Fruit fly (Drosophila melanogaster) whole organism, embryonic: ENCODE data around the gene CG43137.
A peak's percentile ranks its signal among the peaks of the same experiment; 100 is the strongest.

Experiments
- Antp ChIP-seq: fragments of 200-800 bp; sonication (Bioruptor generic); optimal IDR thresholded peaks from 3 replicates; lab custom pipeline; 2016; ENCODE audit warnings: missing biosample characterization, missing genetic modification characterization
- Asciz ChIP-seq: fragments of 200-800 bp; sonication (Bioruptor generic); optimal IDR thresholded peaks from 2 replicates; lab custom pipeline; 2017; ENCODE audit warnings: missing biosample characterization, mild to moderate bottlenecking, missing genetic modification characterization, missing genetic modification reagents
- C15 ChIP-seq: fragments of 200-800 bp; sonication (Bioruptor generic); IDR thresholded peaks from 3 replicates; pipeline ENCODE4 v1.3.6; 2022; ENCODE audit warnings: missing biosample characterization, missing genetic modification characterization
- CG10431 ChIP-seq: fragments of 200-800 bp; sonication (Bioruptor generic); optimal IDR thresholded peaks from 3 replicates; lab custom pipeline; 2018; ENCODE audit warnings: missing biosample characterization, mild to moderate bottlenecking, missing genetic modification characterization
- CG10565 ChIP-seq: fragments of 200-800 bp; sonication (Bioruptor generic); optimal IDR thresholded peaks from 3 replicates; lab custom pipeline; 2016; ENCODE audit warnings: missing biosample characterization, mild to moderate bottlenecking, missing genetic modification characterization
- CG10979 ChIP-seq: fragments of 200-800 bp; sonication (Bioruptor generic); optimal IDR thresholded peaks from 2 replicates; lab custom pipeline; 2018; ENCODE audit warnings: missing biosample characterization, mild to moderate bottlenecking, missing genetic modification characterization, moderate library complexity
- CG11504 ChIP-seq: fragments of 200-800 bp; sonication (Bioruptor generic); optimal IDR thresholded peaks from 3 replicates; lab custom pipeline; 2019; ENCODE audit warnings: missing biosample characterization, mild to moderate bottlenecking, missing genetic modification characterization, moderate library complexity
- CG11695 ChIP-seq: fragments of 200-800 bp; sonication (Bioruptor generic); IDR thresholded peaks from 3 replicates; pipeline ENCODE4 v1.3.6; 2022; ENCODE audit warnings: missing biosample characterization, missing genetic modification characterization
- CG12219 ChIP-seq: fragments of 200-800 bp; sonication (Bioruptor generic); optimal IDR thresholded peaks from 3 replicates; lab custom pipeline; 2018; ENCODE audit warnings: missing biosample characterization, mild to moderate bottlenecking, missing genetic modification characterization
- CG12299 ChIP-seq: fragments of 200-800 bp; sonication (Bioruptor generic); optimal IDR thresholded peaks from 2 replicates; lab custom pipeline; 2018; ENCODE audit warnings: missing biosample characterization, mild to moderate bottlenecking, missing genetic modification characterization
- CG12744 ChIP-seq: fragments of 200-800 bp; sonication (Bioruptor generic); optimal IDR thresholded peaks from 2 replicates; lab custom pipeline; 2016; ENCODE audit warnings: missing biosample characterization, missing genetic modification characterization
- CG17568 ChIP-seq: fragments of 200-800 bp; sonication (Bioruptor generic); optimal IDR thresholded peaks from 2 replicates; lab custom pipeline; 2018; ENCODE audit warnings: missing biosample characterization, mild to moderate bottlenecking, missing genetic modification characterization, moderate library complexity
- CG2120 ChIP-seq: fragments of 200-800 bp; sonication (Bioruptor generic); optimal IDR thresholded peaks from 3 replicates; lab custom pipeline; 2016; ENCODE audit warnings: missing biosample characterization, missing genetic modification characterization
- CG2202 ChIP-seq: fragments of 200-800 bp; sonication (Bioruptor generic); optimal IDR thresholded peaks from 2 replicates; lab custom pipeline; 2018; ENCODE audit warnings: missing biosample characterization, mild to moderate bottlenecking, missing genetic modification characterization
- CG2678 ChIP-seq: fragments of 200-800 bp; sonication (Bioruptor generic); optimal IDR thresholded peaks from 3 replicates; lab custom pipeline; 2019; ENCODE audit warnings: missing biosample characterization, mild to moderate bottlenecking, missing genetic modification characterization, moderate library complexity
- CG2712 ChIP-seq: fragments of 200-800 bp; optimal IDR thresholded peaks from 3 replicates; lab custom pipeline; 2019; ENCODE audit warnings: missing biosample characterization, mild to moderate bottlenecking, missing genetic modification characterization, moderate library complexity
- CG4617 ChIP-seq: fragments of 200-800 bp; sonication (Bioruptor generic); optimal IDR thresholded peaks from 3 replicates; lab custom pipeline; 2016; ENCODE audit warnings: missing biosample characterization, missing genetic modification characterization, borderline replicate concordance
- CG7786 ChIP-seq: fragments of 200-800 bp; sonication (Bioruptor generic); optimal IDR thresholded peaks from 2 replicates; lab custom pipeline; 2016; ENCODE audit warnings: missing biosample characterization, missing genetic modification characterization
- CG8359 ChIP-seq: fragments of 200-800 bp; sonication (Bioruptor generic); optimal IDR thresholded peaks from 2 replicates; lab custom pipeline; 2017; ENCODE audit warnings: missing biosample characterization, mild to moderate bottlenecking, missing genetic modification characterization, borderline replicate concordance
- Dad ChIP-seq: fragments of 200-800 bp; sonication (Bioruptor generic); optimal IDR thresholded peaks from 3 replicates; lab custom pipeline; 2016; ENCODE audit warnings: missing biosample characterization, missing genetic modification characterization
- HLHmδ ChIP-seq: fragments of 200-800 bp; sonication (Bioruptor generic); optimal IDR thresholded peaks from 2 replicates; lab custom pipeline; 2018; ENCODE audit warnings: missing biosample characterization, mild to moderate bottlenecking, missing genetic modification characterization, moderate library complexity
- HmgZ ChIP-seq: fragments of 200-800 bp; sonication (Bioruptor generic); optimal IDR thresholded peaks from 2 replicates; lab custom pipeline; 2018; ENCODE audit warnings: missing biosample characterization, mild to moderate bottlenecking, missing genetic modification characterization
- MESR4 ChIP-seq: fragments of 200-800 bp; sonication (Bioruptor generic); optimal IDR thresholded peaks from 2 replicates; lab custom pipeline; 2018; ENCODE audit warnings: missing biosample characterization, mild to moderate bottlenecking, missing genetic modification characterization, moderate library complexity
- Meics ChIP-seq: fragments of 200-800 bp; sonication (Bioruptor generic); optimal IDR thresholded peaks from 2 replicates; lab custom pipeline; 2017; ENCODE audit warnings: missing biosample characterization, mild to moderate bottlenecking, missing genetic modification characterization
- Myb ChIP-seq: fragments of 200-800 bp; sonication (Bioruptor generic); optimal IDR thresholded peaks from 2 replicates; lab custom pipeline; 2016; ENCODE audit warnings: missing biosample characterization, missing genetic modification characterization
- NFAT ChIP-seq: fragments of 200-800 bp; sonication (Bioruptor generic); IDR thresholded peaks from 2 replicates; pipeline ENCODE4 v1.3.6; 2022; ENCODE audit warnings: missing biosample characterization, missing genetic modification characterization
- NfI ChIP-seq: fragments of 200-800 bp; sonication (Bioruptor generic); optimal IDR thresholded peaks from 3 replicates; lab custom pipeline; 2018; ENCODE audit warnings: missing biosample characterization, mild to moderate bottlenecking, missing genetic modification characterization, moderate library complexity
- PHDP ChIP-seq: fragments of 200-800 bp; sonication (Bioruptor generic); optimal IDR thresholded peaks from 3 replicates; lab custom pipeline; 2018; ENCODE audit warnings: missing biosample characterization, mild to moderate bottlenecking, missing genetic modification characterization, moderate library complexity
- Poxn ChIP-seq: fragments of 200-800 bp; sonication (Bioruptor generic); IDR thresholded peaks from 2 replicates; pipeline ENCODE4 v1.3.6; 2022; ENCODE audit warnings: missing biosample characterization, missing genetic modification characterization
- Rx ChIP-seq: fragments of 200-800 bp; sonication (Bioruptor generic); IDR thresholded peaks from 2 replicates; pipeline ENCODE4 v1.3.6; 2022; ENCODE audit warnings: missing biosample characterization, missing genetic modification characterization
- Spps ChIP-seq: fragments of 200-800 bp; sonication (Bioruptor generic); optimal IDR thresholded peaks from 2 replicates; lab custom pipeline; 2018; ENCODE audit warnings: missing biosample characterization, mild to moderate bottlenecking, missing genetic modification characterization
- Sry-β ChIP-seq: fragments of 200-800 bp; sonication (Bioruptor generic); optimal IDR thresholded peaks from 2 replicates; lab custom pipeline; 2018; ENCODE audit warnings: missing biosample characterization, mild to moderate bottlenecking, missing genetic modification characterization, moderate library complexity
- Taf1 ChIP-seq: fragments of 200-800 bp; sonication (Bioruptor generic); IDR thresholded peaks from 2 replicates; pipeline ENCODE4 v1.3.6; 2022; ENCODE audit warnings: missing biosample characterization, missing genetic modification characterization
- ara ChIP-seq: fragments of 200-800 bp; sonication (Bioruptor generic); IDR thresholded peaks from 2 replicates; pipeline ENCODE4 v1.3.6; 2022; ENCODE audit warnings: missing biosample characterization, missing genetic modification characterization
- az2 ChIP-seq: fragments of 200-800 bp; sonication (Bioruptor generic); optimal IDR thresholded peaks from 3 replicates; lab custom pipeline; 2016; ENCODE audit warnings: missing biosample characterization, missing genetic modification characterization
- cas ChIP-seq: fragments of 200-800 bp; sonication (Bioruptor generic); IDR thresholded peaks from 2 replicates; pipeline ENCODE4 v1.3.6; 2022; ENCODE audit warnings: missing biosample characterization, missing genetic modification characterization
- cato ChIP-seq: fragments of 200-800 bp; sonication (Bioruptor generic); optimal IDR thresholded peaks from 2 replicates; lab custom pipeline; 2016; ENCODE audit warnings: missing biosample characterization, missing genetic modification characterization, borderline replicate concordance
- crc ChIP-seq: fragments of 200-800 bp; sonication (Bioruptor generic); optimal IDR thresholded peaks from 2 replicates; lab custom pipeline; 2016; ENCODE audit warnings: missing biosample characterization, missing genetic modification characterization
- danr ChIP-seq: fragments of 200-800 bp; sonication (Bioruptor generic); IDR thresholded peaks from 2 replicates; pipeline ENCODE4 v1.3.6; 2022; ENCODE audit warnings: missing biosample characterization, missing genetic modification characterization
- exex ChIP-seq: fragments of 200-800 bp; sonication (Bioruptor generic); optimal IDR thresholded peaks from 4 replicates; lab custom pipeline; 2018; ENCODE audit warnings: missing biosample characterization, mild to moderate bottlenecking, missing genetic modification characterization, moderate library complexity
- gro ChIP-seq: fragments of 200-800 bp; sonication (Bioruptor generic); optimal IDR thresholded peaks from 2 replicates; lab custom pipeline; 2016; ENCODE audit warnings: missing biosample characterization, missing genetic modification characterization
- gsb ChIP-seq: fragments of 200-800 bp; sonication (Bioruptor generic); IDR thresholded peaks from 2 replicates; pipeline ENCODE4 v1.3.6; 2022; ENCODE audit warnings: missing biosample characterization, missing genetic modification characterization
- hkb ChIP-seq, 2 experiments: fragments of 200-800 bp in 1 of 2; fragments of >200 bp in 1 of 2; sonication (Bioruptor generic) in 1 of 2; IDR thresholded peaks in 1 of 2; optimal IDR thresholded peaks in 1 of 2; 2 replicates each; pipeline versions ENCODE4 v1.3.6 to Lab custom; 2017 to 2022; ENCODE audit warnings: missing biosample characterization in 1 of 2, missing genetic modification characterization in 1 of 2
- lmd ChIP-seq: fragments of 200-800 bp; sonication (Bioruptor generic); IDR thresholded peaks from 2 replicates; pipeline ENCODE4 v1.3.6; 2022; ENCODE audit warnings: missing biosample characterization, missing genetic modification characterization
- pum ChIP-seq: fragments of 200-800 bp; sonication (Bioruptor generic); optimal IDR thresholded peaks from 2 replicates; lab custom pipeline; 2016; ENCODE audit warnings: missing biosample characterization, missing genetic modification characterization
- salm ChIP-seq: fragments of 200-800 bp; sonication (Bioruptor generic); optimal IDR thresholded peaks from 2 replicates; lab custom pipeline; 2018; ENCODE audit warnings: missing biosample characterization, mild to moderate bottlenecking, missing genetic modification characterization
- sima ChIP-seq: fragments of 200-800 bp; sonication (Bioruptor generic); optimal IDR thresholded peaks from 2 replicates; lab custom pipeline; 2016; ENCODE audit warnings: missing biosample characterization, missing genetic modification characterization
- slp2 ChIP-seq: fragments of 200-800 bp; sonication (Bioruptor generic); optimal IDR thresholded peaks from 2 replicates; lab custom pipeline; 2016; ENCODE audit warnings: missing biosample characterization, missing genetic modification characterization
- toy ChIP-seq: fragments of 200-800 bp; sonication (Bioruptor generic); IDR thresholded peaks from 2 replicates; pipeline ENCODE4 v1.3.6; 2022; ENCODE audit warnings: missing biosample characterization, missing genetic modification characterization
- trem ChIP-seq: fragments of 200-800 bp; optimal IDR thresholded peaks from 3 replicates; lab custom pipeline; 2019; ENCODE audit warnings: missing biosample characterization, mild to moderate bottlenecking, missing genetic modification characterization, moderate library complexity
- twi ChIP-seq: fragments of 200-800 bp; optimal IDR thresholded peaks from 2 replicates; lab custom pipeline; 2019; ENCODE audit warnings: missing biosample characterization, mild to moderate bottlenecking, missing genetic modification characterization, moderate library complexity

Gene CG43137

dm6 chrX:5883394-5883793 is 18.4 kb upstream of the CG43137 start (continued):
- TF ChIP-seq Asciz (GFP tag; lab: Kevin White, UChicago) (no peak), CG2678 (tag; lab: Kevin White, UChicago) (no peak), sima (GFP tag; lab: Kevin White, UChicago) (no peak), CG10565 (GFP tag; lab: Kevin White, UChicago) (no peak), CG2712 (tag; lab: Kevin White, UChicago) (peak; percentile 46), lmd (GFP tag; lab: Robert Waterston, UW) (peak; percentile 38; the same call in 1 of the 2 replicates), CG17568 (GFP tag; lab: Kevin White, UChicago) (peak; percentile 8), hkb (optimal IDR thresholded peaks at IDR 0.05; lab: Kevin White, UChicago) (no peak), hkb (GFP tag; IDR thresholded peaks at IDR 0.05; lab: Robert Waterston, UW) (0 out of 2 replicates have a peak, but pooled peaks have one; percentile 26), CG11695 (no peak), crc (GFP tag; lab: Kevin White, UChicago) (no peak), MESR4 (GFP tag; lab: Kevin White, UChicago) (no peak), CG2202 (tag; lab: Kevin White, UChicago) (no peak), gsb (GFP tag; lab: Robert Waterston, UW) (no peak), C15 (no peak), CG7786 (GFP tag; lab: Kevin White, UChicago) (no peak), CG8359 (GFP tag; lab: Kevin White, UChicago) (no peak), cas (no peak), Dad (GFP tag; lab: Kevin White, UChicago) (no peak), Sry-β (GFP tag; lab: Kevin White, UChicago) (no peak), CG2120 (GFP tag; lab: Kevin White, UChicago) (peak; percentile 50), toy (no peak), PHDP (tag; lab: Kevin White, UChicago) (peak; percentile 17), ara (GFP tag; lab: Robert Waterston, UW) (no peak), pum (GFP tag; lab: Kevin White, UChicago) (peak; percentile 31), gro (GFP tag; lab: Kevin White, UChicago) (peak; percentile 19), salm (no peak), Rx (GFP tag; lab: Robert Waterston, UW) (no peak), az2 (peak; percentile 11), CG12219 (GFP tag; lab: Kevin White, UChicago) (no peak), Spps (tag; lab: Kevin White, UChicago) (no peak), Taf1 (GFP tag; lab: Robert Waterston, UW) (0 out of 2 replicates have a peak, but pooled peaks have one; percentile 10), cato (GFP tag; lab: Kevin White, UChicago) (no peak), HLHmδ (GFP tag; lab: Kevin White, UChicago) (no peak), CG10979 (tag; lab: Kevin White, UChicago) (no peak), slp2 (no peak), exex (tag; lab: Kevin White, UChicago) (no peak), CG10431 (GFP tag; lab: Kevin White, UChicago) (no peak), danr (GFP tag; lab: Robert Waterston, UW) (no peak), NFAT (peak; percentile 67), CG12744 (GFP tag; lab: Kevin White, UChicago) (peak; percentile 10), HmgZ (tag; lab: Kevin White, UChicago) (peak; percentile 62), CG11504 (tag; lab: Kevin White, UChicago) (peak; percentile 47), Meics (GFP tag; lab: Kevin White, UChicago) (peak; percentile 46), trem (tag; lab: Kevin White, UChicago) (peak; percentile 66), twi (tag; lab: Kevin White, UChicago) (peak; percentile 8), CG12299 (no peak), CG4617 (GFP tag; lab: Kevin White, UChicago) (peak; percentile 23), Antp (peak; percentile 25), Myb (GFP tag; lab: Kevin White, UChicago) (peak; percentile 98), Poxn (GFP tag; lab: Robert Waterston, UW) (no peak), NfI (GFP tag; lab: Kevin White, UChicago) (peak; percentile 42)
